Worm (Caenorhabditis elegans) whole organism, L4 larva: Measurements from ENCODE around the gene str-177.

ENCODE experiments used
- ZK546.5 ChIP-seq, 2 experiments: sonication (generic microtip); optimal IDR thresholded peaks; 2 replicates each; lab custom pipeline; 2017; ENCODE audit warnings: missing biosample characterization in 2 of 2, missing genetic modification characterization in 2 of 2
- aly-2 ChIP-seq: sonication (generic microtip); optimal IDR thresholded peaks from 2 replicates; lab custom pipeline; 2018; ENCODE audit warnings: missing biosample characterization, missing genetic modification characterization
- ceh-32 ChIP-seq: sonication (generic microtip); optimal IDR thresholded peaks from 2 replicates; lab custom pipeline; 2016; ENCODE audit warnings: mild to moderate bottlenecking, missing genetic modification characterization, missing compliant biosample characterization; ENCODE audit not compliant: poor library complexity
- egl-43 ChIP-seq: fragments of 200-800 bp; sonication (Bioruptor generic); IDR thresholded peaks from 2 replicates; pipeline ENCODE4 v1.3.6; 2022; ENCODE audit warnings: missing genetic modification reagents, missing genetic modification characterization, missing compliant biosample characterization
- hif-1 ChIP-seq, 2 experiments: sonication (generic microtip); optimal IDR thresholded peaks; 2 replicates each; lab custom pipeline; 2016 to 2017; ENCODE audit warnings: missing compliant biosample characterization in 2 of 2, missing genetic modification characterization in 2 of 2, missing genetic modification reagents in 2 of 2, missing genotype in 2 of 2, mild to moderate bottlenecking in 1 of 2
- hlh-11 ChIP-seq: fragments of 200-800 bp; sonication (Bioruptor generic); optimal IDR thresholded peaks from 2 replicates; lab custom pipeline; 2018; ENCODE audit warnings: mild to moderate bottlenecking, missing genetic modification characterization, missing compliant biosample characterization
- lin-39 ChIP-seq: fragments of 150-350 bp; optimal IDR thresholded peaks from 2 replicates; lab custom pipeline; 2014; ENCODE audit warnings: missing biosample characterization, missing genetic modification reagents, missing genetic modification characterization
- nhr-11 ChIP-seq: fragments of 150-350 bp; optimal IDR thresholded peaks from 2 replicates; lab custom pipeline; 2014; ENCODE audit warnings: missing biosample characterization, missing genetic modification characterization
- nhr-28 ChIP-seq: fragments of 150-350 bp; optimal IDR thresholded peaks from 2 replicates; lab custom pipeline; 2014; ENCODE audit warnings: missing biosample characterization, missing genetic modification characterization
- pha-4 ChIP-seq, 2 experiments: fragments of 150-350 bp in 1 of 2; fragments of 200-800 bp in 1 of 2; sonication (Bioruptor generic) in 1 of 2; IDR thresholded peaks in 1 of 2; optimal IDR thresholded peaks in 1 of 2; 2 replicates each; pipeline versions ENCODE4 v1.3.6 to Lab custom; 2014 to 2022; ENCODE audit warnings: missing genetic modification characterization in 2 of 2, missing genetic modification reagents in 2 of 2, missing biosample characterization in 1 of 2, missing compliant biosample characterization in 1 of 2
- spr-1 ChIP-seq: sonication (generic microtip); optimal IDR thresholded peaks from 2 replicates; lab custom pipeline; 2016; ENCODE audit warnings: mild to moderate bottlenecking, missing genetic modification characterization, missing compliant biosample characterization
- zfp-2 ChIP-seq: sonication (generic microtip); optimal IDR thresholded peaks from 2 replicates; lab custom pipeline; 2016; ENCODE audit warnings: mild to moderate bottlenecking, missing genetic modification characterization, missing compliant biosample characterization

ce11 chrV:9218214-9218613 is 19.4 kb upstream of the str-177 start:
- TF ChIP-seq zfp-2 (tag; lab: Kevin White, UChicago): no peak
- no peak for TF ChIP-seq hif-1 (tag; optimal IDR thresholded peaks at IDR 0.05; lab: Kevin White, UChicago)
- TF ChIP-seq spr-1 (tag; lab: Kevin White, UChicago): no peak
- TF ChIP-seq ceh-32 (tag; lab: Kevin White, UChicago): no peak
- TF ChIP-seq ZK546.5 (tag; optimal IDR thresholded peaks at IDR 0.05; lab: Kevin White, UChicago): no peak
- no peak for TF ChIP-seq pha-4 (GFP tag; IDR thresholded peaks at IDR 0.05; lab: Robert Waterston, UW)
- TF ChIP-seq pha-4 (tag; optimal IDR thresholded peaks at IDR 0.05; lab: Kevin White, UChicago): no peak
- no peak for TF ChIP-seq nhr-11 (tag; lab: Kevin White, UChicago)
- TF ChIP-seq hlh-11 (tag; lab: Kevin White, UChicago): no peak
- TF ChIP-seq nhr-28 (tag; lab: Kevin White, UChicago): no peak
- TF ChIP-seq aly-2 (tag; lab: Kevin White, UChicago): no peak
- TF ChIP-seq lin-39 (tag; lab: Kevin White, UChicago): no peak
- no peak for TF ChIP-seq egl-43 (GFP tag; lab: Robert Waterston, UW)
